Worm (Caenorhabditis elegans): ENCODE measurements around the gene F11D11.21.

DNA sequence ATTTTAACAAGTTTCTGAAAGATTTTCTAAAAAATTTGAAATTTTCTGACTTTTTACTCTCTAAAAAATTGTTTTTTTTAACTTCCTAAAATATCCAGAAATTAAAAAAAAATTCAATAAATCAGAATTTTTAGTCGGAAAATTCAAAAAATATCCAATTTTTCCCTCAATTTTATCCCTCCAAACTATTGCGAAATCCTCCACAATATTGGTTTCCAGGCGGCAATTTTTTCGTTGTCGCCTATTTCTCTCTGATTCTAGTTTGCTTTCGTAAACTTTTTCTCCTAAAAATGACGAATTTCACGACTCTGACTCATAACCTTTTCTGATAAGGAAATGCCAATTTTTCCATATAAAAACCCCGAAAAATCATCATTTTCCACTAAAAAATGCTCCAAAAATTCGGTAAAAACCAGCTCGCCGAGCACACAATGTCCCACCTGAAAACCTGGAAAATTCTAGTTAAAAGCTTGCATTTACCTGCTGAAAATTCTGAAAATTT, 37.1 kb upstream of the F11D11.21 start, which contains the start of gene Y17D7B.2:
- TF ChIP-seq lin-13 (GFP tag; optimal IDR thresholded peaks at IDR 0.05) (no peak), fos-1 (tag; optimal IDR thresholded peaks at IDR 0.05) (peak; percentile 73), ceh-82 (tag; optimal IDR thresholded peaks at IDR 0.05) (no peak), nhr-77 (tag; optimal IDR thresholded peaks at IDR 0.05) (no peak), elt-1 (tag; optimal IDR thresholded peaks at IDR 0.05) (no peak), ztf-4 (tag; optimal IDR thresholded peaks at IDR 0.05) (no peak), sma-9 (GFP tag; optimal IDR thresholded peaks at IDR 0.05) (no peak), sma-9 (tag; optimal IDR thresholded peaks at IDR 0.05) (no peak), nhr-12 (tag; optimal IDR thresholded peaks at IDR 0.05) (no peak), blmp-1 (tag; optimal IDR thresholded peaks at IDR 0.05; ENCODE audit: insufficient read depth) (no peak), elt-3 (tag; optimal IDR thresholded peaks at IDR 0.05) (no peak)

Data from whole organism, L2 larva.